Worm (Caenorhabditis elegans) whole organism, L2 larva: ENCODE results near the gene F20C5.11.

Experiments
- C34F6.9 ChIP-seq: fragments of 150-350 bp; optimal IDR thresholded peaks from 2 replicates; lab custom pipeline; 2014; ENCODE audit warnings: missing biosample characterization, missing genetic modification characterization
- F13H6.1 ChIP-seq: sonication (generic microtip); optimal IDR thresholded peaks from 2 replicates; lab custom pipeline; 2016; ENCODE audit warnings: missing genetic modification characterization, missing compliant biosample characterization
- R02D3.7 ChIP-seq: fragments of 150-350 bp; optimal IDR thresholded peaks from 2 replicates; lab custom pipeline; 2014; ENCODE audit warnings: missing biosample characterization, missing genetic modification characterization
- Y55F3AM.14 ChIP-seq: fragments of 200-800 bp; sonication (Bioruptor generic); optimal IDR thresholded peaks from 2 replicates; lab custom pipeline; 2018; ENCODE audit warnings: mild to moderate bottlenecking, missing genetic modification characterization, missing compliant biosample characterization
- ZK546.5 ChIP-seq: sonication (generic microtip); optimal IDR thresholded peaks from 2 replicates; lab custom pipeline; 2017; ENCODE audit warnings: missing biosample characterization, missing genetic modification characterization
- alr-1 ChIP-seq: fragments of 150-350 bp; optimal IDR thresholded peaks from 2 replicates; lab custom pipeline; 2014; ENCODE audit warnings: missing biosample characterization, missing genetic modification characterization
- ama-1 ChIP-seq: fragments of 150-350 bp; optimal IDR thresholded peaks from 2 replicates; lab custom pipeline; 2018; ENCODE audit warnings: inconsistent platforms
- blmp-1 ChIP-seq: sonication (generic microtip); optimal IDR thresholded peaks from 2 replicates; lab custom pipeline; 2017; ENCODE audit warnings: missing genetic modification characterization, mild to moderate bottlenecking, missing compliant biosample characterization, antibody characterized with exemption, moderate library complexity; ENCODE audit not compliant: insufficient read depth
- ceh-82 ChIP-seq: fragments of 150-350 bp; optimal IDR thresholded peaks from 2 replicates; lab custom pipeline; 2014; ENCODE audit warnings: missing biosample characterization, missing genetic modification characterization
- crh-2 ChIP-seq: sonication (generic microtip); optimal IDR thresholded peaks from 2 replicates; lab custom pipeline; 2017; ENCODE audit warnings: missing biosample characterization, missing genetic modification characterization
- dmd-4 ChIP-seq: sonication (generic microtip); optimal IDR thresholded peaks from 2 replicates; lab custom pipeline; 2017; ENCODE audit warnings: missing biosample characterization, missing genetic modification characterization
- egl-27 ChIP-seq: sonication (generic microtip); optimal IDR thresholded peaks from 3 replicates; lab custom pipeline; 2017; ENCODE audit warnings: missing biosample characterization, missing genetic modification reagents, missing genetic modification characterization
- elt-1 ChIP-seq: fragments of 150-350 bp; optimal IDR thresholded peaks from 2 replicates; lab custom pipeline; 2014; ENCODE audit warnings: missing biosample characterization, missing genetic modification characterization
- elt-3 ChIP-seq: sonication (generic microtip); optimal IDR thresholded peaks from 2 replicates; lab custom pipeline; 2017; ENCODE audit warnings: missing biosample characterization, missing genetic modification characterization
- fos-1 ChIP-seq: fragments of 150-350 bp; optimal IDR thresholded peaks from 2 replicates; lab custom pipeline; 2014; ENCODE audit warnings: missing biosample characterization, missing genetic modification characterization
- gmeb-1 ChIP-seq: fragments of 150-350 bp; optimal IDR thresholded peaks from 2 replicates; lab custom pipeline; 2014; ENCODE audit warnings: missing biosample characterization, missing genetic modification characterization
- lin-11 ChIP-seq: fragments of 150-350 bp; sonication (generic microtip); optimal IDR thresholded peaks from 2 replicates; lab custom pipeline; 2014; ENCODE audit warnings: missing biosample characterization, missing genetic modification characterization, inconsistent platforms, mixed read lengths
- lin-13 ChIP-seq: fragments of 150-350 bp; optimal IDR thresholded peaks from 2 replicates; lab custom pipeline; 2014; ENCODE audit warnings: missing biosample characterization, missing genetic modification reagents, missing genetic modification characterization
- lin-39 ChIP-seq: fragments of 150-350 bp; optimal IDR thresholded peaks from 2 replicates; lab custom pipeline; 2014; ENCODE audit warnings: missing biosample characterization, missing genetic modification reagents, missing genetic modification characterization
- lsy-2 ChIP-seq, 2 experiments: fragments of 150-350 bp in 1 of 2; sonication (generic microtip) in 1 of 2; optimal IDR thresholded peaks; 2 replicates each; lab custom pipeline; 2014 to 2017; ENCODE audit warnings: missing biosample characterization in 2 of 2, missing genetic modification characterization in 2 of 2
- mab-5 ChIP-seq: fragments of 150-350 bp; optimal IDR thresholded peaks from 2 replicates; lab custom pipeline; 2014; ENCODE audit warnings: missing biosample characterization, missing genetic modification characterization
- mbf-1 ChIP-seq: sonication (generic microtip); optimal IDR thresholded peaks from 2 replicates; lab custom pipeline; 2017; ENCODE audit warnings: missing biosample characterization, missing genetic modification characterization
- mdl-1 ChIP-seq, 2 experiments: fragments of 150-350 bp in 1 of 2; sonication (generic microtip) in 1 of 2; optimal IDR thresholded peaks; 2 replicates each; lab custom pipeline; 2017; ENCODE audit warnings: missing biosample characterization in 2 of 2, missing genetic modification characterization in 2 of 2
- nhr-10 ChIP-seq: sonication (generic microtip); optimal IDR thresholded peaks from 2 replicates; lab custom pipeline; 2017; ENCODE audit warnings: missing biosample characterization, missing genetic modification characterization
- nhr-11 ChIP-seq: fragments of 150-350 bp; optimal IDR thresholded peaks from 2 replicates; lab custom pipeline; 2014; ENCODE audit warnings: missing biosample characterization, missing genetic modification characterization
- nhr-12 ChIP-seq: fragments of 150-350 bp; optimal IDR thresholded peaks from 2 replicates; lab custom pipeline; 2014; ENCODE audit warnings: missing biosample characterization, missing genetic modification characterization
- nhr-129 ChIP-seq: fragments of 150-350 bp; optimal IDR thresholded peaks from 2 replicates; lab custom pipeline; 2014; ENCODE audit warnings: missing biosample characterization, missing genetic modification characterization
- nhr-21 ChIP-seq: fragments of 150-350 bp; optimal IDR thresholded peaks from 2 replicates; lab custom pipeline; 2014; ENCODE audit warnings: missing biosample characterization, missing genetic modification characterization
- nhr-23 ChIP-seq: fragments of 150-350 bp; optimal IDR thresholded peaks from 2 replicates; lab custom pipeline; 2014; ENCODE audit warnings: missing biosample characterization, missing genetic modification reagents, missing genetic modification characterization
- nhr-237 ChIP-seq: fragments of 150-350 bp; optimal IDR thresholded peaks from 2 replicates; lab custom pipeline; 2014; ENCODE audit warnings: missing biosample characterization, missing genetic modification characterization
- nhr-25 ChIP-seq: fragments of 150-350 bp; sonication (generic microtip); optimal IDR thresholded peaks from 3 replicates; lab custom pipeline; 2014; ENCODE audit warnings: missing biosample characterization, missing genetic modification characterization
- nhr-6 ChIP-seq: fragments of 150-350 bp; optimal IDR thresholded peaks from 2 replicates; lab custom pipeline; 2014; ENCODE audit warnings: missing biosample characterization, missing genetic modification characterization
- nhr-77 ChIP-seq: fragments of 150-350 bp; optimal IDR thresholded peaks from 2 replicates; lab custom pipeline; 2014; ENCODE audit warnings: missing biosample characterization, missing genetic modification characterization
- peb-1 ChIP-seq: fragments of 150-350 bp; optimal IDR thresholded peaks from 2 replicates; lab custom pipeline; 2014; ENCODE audit warnings: missing biosample characterization, missing genetic modification characterization
- skn-1 ChIP-seq: sonication (generic microtip); optimal IDR thresholded peaks from 2 replicates; lab custom pipeline; 2017; ENCODE audit warnings: missing biosample characterization, missing genetic modification characterization
- sma-3 ChIP-seq: sonication (generic microtip); optimal IDR thresholded peaks from 2 replicates; lab custom pipeline; 2016; ENCODE audit warnings: missing genetic modification reagents, missing genetic modification characterization, missing compliant biosample characterization
- sma-9 ChIP-seq, 2 experiments: fragments of 150-350 bp in 1 of 2; sonication (generic microtip) in 1 of 2; optimal IDR thresholded peaks; 2 replicates each; lab custom pipeline; 2014 to 2016; ENCODE audit warnings: missing genetic modification characterization in 2 of 2, mild to moderate bottlenecking in 1 of 2, missing biosample characterization in 1 of 2, missing compliant biosample characterization in 1 of 2, missing genetic modification reagents in 1 of 2, moderate library complexity in 1 of 2
- snpc-4 ChIP-seq: fragments of 150-350 bp; optimal IDR thresholded peaks from 2 replicates; lab custom pipeline; 2014; ENCODE audit warnings: missing biosample characterization, missing genetic modification characterization
- unc-39 ChIP-seq: fragments of 150-350 bp; optimal IDR thresholded peaks from 2 replicates; lab custom pipeline; 2014; ENCODE audit warnings: missing biosample characterization, missing genetic modification characterization
- unc-55 ChIP-seq: fragments of 150-350 bp; sonication (generic microtip); optimal IDR thresholded peaks from 3 replicates; lab custom pipeline; 2014; ENCODE audit warnings: missing biosample characterization, missing genetic modification reagents, missing genetic modification characterization
- zag-1 ChIP-seq: fragments of 150-350 bp; optimal IDR thresholded peaks from 2 replicates; lab custom pipeline; 2014; ENCODE audit warnings: missing biosample characterization, missing genetic modification characterization
- ztf-1 ChIP-seq: fragments of 200-800 bp; sonication (Bioruptor generic); conservative IDR thresholded peaks from 2 replicates; pipeline ENCODE4 v1.3.6; 2022; ENCODE audit warnings: missing genetic modification characterization, missing compliant biosample characterization
- ztf-11 ChIP-seq: sonication (generic microtip); optimal IDR thresholded peaks from 2 replicates; lab custom pipeline; 2017; ENCODE audit warnings: missing biosample characterization, missing genetic modification characterization
- ztf-4 ChIP-seq: fragments of 150-350 bp; optimal IDR thresholded peaks from 2 replicates; lab custom pipeline; 2014; ENCODE audit warnings: missing biosample characterization, missing genetic modification characterization

F20C5.11 gene

DNA sequence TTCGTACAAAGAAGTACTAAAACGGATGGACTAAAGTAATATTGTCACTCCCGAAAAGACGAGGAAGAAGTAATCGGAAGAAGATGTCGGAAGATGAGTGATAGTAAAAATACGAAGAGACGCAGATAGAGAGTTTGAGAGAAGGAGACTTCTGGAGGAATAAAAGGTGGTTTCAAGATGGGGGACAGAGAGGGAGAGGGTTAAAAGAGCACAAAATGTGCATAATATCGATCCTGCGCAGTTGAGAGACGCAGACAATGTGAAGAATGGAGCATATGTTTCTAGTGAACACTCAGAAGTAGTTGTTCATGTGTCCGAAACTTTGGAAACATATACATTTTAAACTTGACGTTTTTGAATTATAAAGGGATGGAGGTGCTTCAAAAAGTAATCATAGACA is 675 bp upstream of the F20C5.11 start (continued):
- TF ChIP-seq egl-27 (tag; lab: Kevin White, UChicago) (no peak), nhr-23 (no peak)
- TF ChIP-seq, all 48 proteins: peak for 11

DNA sequence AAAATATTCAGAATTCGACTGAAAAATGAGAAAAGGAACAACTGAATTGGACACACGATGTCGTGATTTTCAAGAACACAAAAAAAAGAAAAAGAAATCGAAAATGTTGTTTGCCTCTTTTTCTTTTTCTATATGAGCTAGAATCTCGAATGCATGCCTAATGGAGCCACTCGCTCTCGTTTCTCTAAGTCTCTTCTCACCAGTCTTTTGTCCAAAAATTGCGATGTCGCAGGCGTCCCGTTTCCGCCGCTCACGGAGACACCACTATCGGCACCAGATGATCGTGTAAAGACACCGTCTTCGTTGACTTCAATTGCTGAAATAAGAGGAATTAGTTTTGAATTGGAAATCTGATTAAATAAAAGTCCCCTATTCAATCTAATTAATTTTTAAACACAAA is 3.2 kb downstream of the F20C5.11 start:
- TF ChIP-seq gmeb-1 (tag; lab: Kevin White, UChicago): no peak
- peak; percentile 34 for TF ChIP-seq lin-13 (GFP tag; lab: Kevin White, UChicago)
- no peak for TF ChIP-seq nhr-10 (tag; lab: Kevin White, UChicago)
- TF ChIP-seq crh-2 (tag; lab: Kevin White, UChicago): peak; percentile 50
- TF ChIP-seq ZK546.5: no peak
- no peak for TF ChIP-seq peb-1 (tag; lab: Kevin White, UChicago)
- no peak for TF ChIP-seq dmd-4
- TF ChIP-seq C34F6.9 (tag; lab: Kevin White, UChicago): peak; percentile 54
- no peak for TF ChIP-seq elt-3 (tag; lab: Kevin White, UChicago)
- TF ChIP-seq nhr-25 (tag; lab: Kevin White, UChicago): no peak
- TF ChIP-seq nhr-21 (tag; lab: Kevin White, UChicago): no peak
- TF ChIP-seq nhr-6 (tag; lab: Kevin White, UChicago): no peak
- no peak for TF ChIP-seq nhr-237
- no peak for TF ChIP-seq R02D3.7 (tag; lab: Kevin White, UChicago)
- TF ChIP-seq skn-1 (tag; lab: Kevin White, UChicago): no peak
- TF ChIP-seq ceh-82 (tag; lab: Kevin White, UChicago): no peak
- no peak for TF ChIP-seq lin-11
- peak; percentile 37 for TF ChIP-seq nhr-129 (tag; lab: Kevin White, UChicago)
- TF ChIP-seq snpc-4 (tag; lab: Kevin White, UChicago): no peak
- no peak for TF ChIP-seq nhr-11 (tag; lab: Kevin White, UChicago)
- TF ChIP-seq sma-3 (GFP tag; lab: Kevin White, UChicago): no peak
- no peak for TF ChIP-seq lin-39 (tag; lab: Kevin White, UChicago)
- no peak for TF ChIP-seq nhr-77 (tag; lab: Kevin White, UChicago)
- TF ChIP-seq mbf-1 (tag; lab: Kevin White, UChicago): no peak
- no peak for TF ChIP-seq egl-27 (tag; lab: Kevin White, UChicago)
- peak in 1 of 2 experiments; percentile 64 for TF ChIP-seq lsy-2 (tag; optimal IDR thresholded peaks at IDR 0.05; lab: Kevin White, UChicago)
- no peak for TF ChIP-seq ztf-1 (GFP tag; lab: Robert Waterston, UW)
- TF ChIP-seq zag-1 (tag; lab: Kevin White, UChicago): peak; percentile 50
- peak; percentile 85 for TF ChIP-seq unc-55 (GFP tag; lab: Kevin White, UChicago)
- TF ChIP-seq ztf-4 (tag; lab: Kevin White, UChicago): no peak
- no peak for TF ChIP-seq Y55F3AM.14 (GFP tag; lab: Kevin White, UChicago)
- TF ChIP-seq nhr-23: no peak
- no peak for TF ChIP-seq mab-5 (tag; lab: Kevin White, UChicago)
- TF ChIP-seq ama-1 (lab: Kevin White, UChicago): no peak
- TF ChIP-seq sma-9 (GFP tag; optimal IDR thresholded peaks at IDR 0.05; lab: Kevin White, UChicago): no peak
- TF ChIP-seq sma-9 (tag; optimal IDR thresholded peaks at IDR 0.05; lab: Kevin White, UChicago): no peak
- TF ChIP-seq ztf-11: no peak
- TF ChIP-seq elt-1: no peak
- TF ChIP-seq alr-1 (tag; lab: Kevin White, UChicago): no peak
- no peak for TF ChIP-seq F13H6.1 (tag; lab: Kevin White, UChicago)
- no peak for TF ChIP-seq unc-39 (tag; lab: Kevin White, UChicago)
- no peak for TF ChIP-seq mdl-1 (tag; optimal IDR thresholded peaks at IDR 0.05; lab: Kevin White, UChicago)
- no peak for TF ChIP-seq blmp-1 (tag; lab: Kevin White, UChicago)
- TF ChIP-seq fos-1 (tag; lab: Kevin White, UChicago): peak; percentile 26
- no peak for TF ChIP-seq nhr-12
